Fruit fly (Drosophila melanogaster) whole organism, prepupa: ENCODE results near the gene SkpD.

ENCODE experiments used
- CG11902 ChIP-seq: fragments of 200-800 bp; sonication (Bioruptor generic); optimal IDR thresholded peaks from 3 replicates; lab custom pipeline; 2016; ENCODE audit warnings: missing biosample characterization, missing genetic modification characterization
- CG16779 ChIP-seq: fragments of 200-800 bp; sonication (Bioruptor generic); optimal IDR thresholded peaks from 3 replicates; lab custom pipeline; 2017; ENCODE audit warnings: missing biosample characterization, mild to moderate bottlenecking, missing genetic modification characterization
- CG6163 ChIP-seq: fragments of 200-800 bp; sonication (Bioruptor generic); IDR thresholded peaks from 3 replicates; pipeline ENCODE4 v1.3.6; 2022; ENCODE audit warnings: missing biosample characterization, missing genetic modification characterization
- CG6792 ChIP-seq: fragments of 200-800 bp; sonication (Bioruptor generic); optimal IDR thresholded peaks from 3 replicates; lab custom pipeline; 2016; ENCODE audit warnings: missing biosample characterization, missing genetic modification characterization
- Eip75B ChIP-seq: fragments of 200-800 bp; sonication (Bioruptor generic); optimal IDR thresholded peaks from 3 replicates; lab custom pipeline; 2016; ENCODE audit warnings: missing biosample characterization, missing genetic modification characterization
- Ets21C ChIP-seq: fragments of 200-800 bp; sonication (Bioruptor generic); optimal IDR thresholded peaks from 3 replicates; lab custom pipeline; 2016; ENCODE audit warnings: missing biosample characterization, missing genetic modification characterization
- Sox14 ChIP-seq: fragments of 200-800 bp; sonication (Bioruptor generic); optimal IDR thresholded peaks from 3 replicates; lab custom pipeline; 2016; ENCODE audit warnings: missing biosample characterization, missing genetic modification characterization
- spab ChIP-seq: fragments of 200-800 bp; sonication (Bioruptor generic); optimal IDR thresholded peaks from 2 replicates; lab custom pipeline; 2017; ENCODE audit warnings: missing biosample characterization, mild to moderate bottlenecking, missing genetic modification characterization, missing genetic modification reagents

DNA sequence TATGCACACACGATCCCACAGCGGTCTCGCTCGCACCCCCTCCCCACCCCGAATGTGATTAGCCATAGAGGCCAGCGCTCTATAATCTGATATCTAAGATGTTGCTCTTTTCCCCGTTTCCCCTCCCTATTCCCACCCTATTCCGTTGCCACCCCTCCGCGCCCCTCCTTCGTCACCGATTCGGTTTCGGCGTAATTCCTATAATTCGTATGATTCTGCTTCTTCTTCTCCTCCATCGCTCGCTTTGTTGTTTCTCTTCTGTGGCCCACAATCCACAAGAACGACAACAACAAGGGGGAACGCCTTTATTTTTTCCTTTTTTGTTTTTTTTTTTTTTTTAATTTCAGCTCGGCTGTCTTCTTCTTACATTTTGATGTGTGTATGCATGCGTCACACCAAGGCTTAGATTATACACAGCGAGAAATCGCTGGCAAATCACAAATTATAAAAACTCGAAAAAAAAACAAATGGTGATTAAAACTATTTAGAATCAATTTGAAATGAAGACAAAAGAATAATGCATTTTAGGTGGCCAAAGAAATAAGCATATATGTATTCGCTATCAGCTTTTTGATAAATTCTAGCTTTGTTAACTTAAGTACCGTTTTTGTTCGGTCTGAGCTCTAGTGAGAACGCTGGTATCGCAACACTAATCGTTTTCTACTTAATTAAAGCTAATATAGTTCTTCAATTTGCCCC lies 42.6 kb upstream of the SkpD start:
- peak; percentile 43 for TF ChIP-seq Eip75B
- TF ChIP-seq CG6792 (GFP tag; lab: Kevin White, UChicago): peak; percentile 33
- no peak for TF ChIP-seq CG11902
- peak; percentile 40 for TF ChIP-seq Ets21C (GFP tag; lab: Kevin White, UChicago)
- no peak for TF ChIP-seq CG16779
- no peak; the same call in 1 of the 3 replicates for TF ChIP-seq CG6163 (GFP tag; lab: Robert Waterston, UW)
- TF ChIP-seq Sox14 (GFP tag; lab: Kevin White, UChicago): peak; percentile 57
- TF ChIP-seq spab (GFP tag; lab: Kevin White, UChicago): peak; percentile 41
